Worm (Caenorhabditis elegans) whole organism, L1 larva: ENCODE results near the gene dyf-18.

Experiments used
- blmp-1 ChIP-seq: fragments of 150-350 bp; optimal IDR thresholded peaks from 2 replicates; lab custom pipeline; 2014; ENCODE audit warnings: missing biosample characterization, missing genetic modification characterization
- lin-39 ChIP-seq: fragments of 150-350 bp; optimal IDR thresholded peaks from 2 replicates; lab custom pipeline; 2014; ENCODE audit warnings: missing biosample characterization, missing genetic modification reagents, missing genetic modification characterization
- skn-1 ChIP-seq: fragments of 150-350 bp; optimal IDR thresholded peaks from 2 replicates; lab custom pipeline; 2014; ENCODE audit warnings: missing biosample characterization, missing genetic modification characterization
- swsn-7 ChIP-seq: sonication (generic microtip); optimal IDR thresholded peaks from 2 replicates; lab custom pipeline; 2016; ENCODE audit warnings: missing genetic modification characterization, missing compliant biosample characterization
- ztf-4 ChIP-seq: fragments of 150-350 bp; optimal IDR thresholded peaks from 2 replicates; lab custom pipeline; 2014; ENCODE audit warnings: missing biosample characterization, missing genetic modification characterization

ce11 chrIV:11771064-11771463 lies 29.9 kb downstream of the dyf-18 start:
- no peak for TF ChIP-seq lin-39
- no peak for TF ChIP-seq swsn-7 (tag; lab: Kevin White, UChicago)
- TF ChIP-seq ztf-4 (tag; lab: Kevin White, UChicago): no peak
- TF ChIP-seq skn-1: no peak
- no peak for TF ChIP-seq blmp-1
